Worm (Caenorhabditis elegans) whole organism, L3 larva: ENCODE results near the gene npr-43.

Source experiments
- ZK546.5 ChIP-seq: sonication (generic microtip); optimal IDR thresholded peaks from 2 replicates; lab custom pipeline; 2017; ENCODE audit warnings: missing biosample characterization, missing genetic modification characterization
- aly-2 ChIP-seq: fragments of 150-350 bp; optimal IDR thresholded peaks from 2 replicates; lab custom pipeline; 2014; ENCODE audit warnings: missing biosample characterization, missing genetic modification characterization
- ceh-16 ChIP-seq: sonication (generic microtip); optimal IDR thresholded peaks from 2 replicates; lab custom pipeline; 2017; ENCODE audit warnings: missing biosample characterization, missing genetic modification characterization
- ceh-28 ChIP-seq: fragments of 150-350 bp; optimal IDR thresholded peaks from 2 replicates; lab custom pipeline; 2014; ENCODE audit warnings: missing biosample characterization, missing genetic modification reagents, missing genetic modification characterization
- egl-27 ChIP-seq: sonication (generic microtip); optimal IDR thresholded peaks from 4 replicates; lab custom pipeline; 2017; ENCODE audit warnings: missing biosample characterization, missing genetic modification reagents, missing genetic modification characterization
- elt-2 ChIP-seq: sonication (generic microtip); optimal IDR thresholded peaks from 2 replicates; lab custom pipeline; 2016; ENCODE audit warnings: missing genetic modification reagents, mild to moderate bottlenecking, missing genetic modification characterization, missing compliant biosample characterization
- fos-1 ChIP-seq: fragments of 150-350 bp; optimal IDR thresholded peaks from 2 replicates; lab custom pipeline; 2014; ENCODE audit warnings: missing biosample characterization, missing genetic modification characterization
- lin-15B ChIP-seq: fragments of 150-350 bp; optimal IDR thresholded peaks from 2 replicates; lab custom pipeline; 2014; ENCODE audit warnings: missing biosample characterization, missing genetic modification characterization
- lsy-12 ChIP-seq: sonication (generic microtip); optimal IDR thresholded peaks from 2 replicates; lab custom pipeline; 2016; ENCODE audit warnings: mild to moderate bottlenecking, missing genetic modification characterization, missing compliant biosample characterization
- mml-1 ChIP-seq: fragments of 150-350 bp; sonication (generic microtip); optimal IDR thresholded peaks from 3 replicates; lab custom pipeline; 2014; ENCODE audit warnings: missing biosample characterization, missing genetic modification characterization
- nhr-12 ChIP-seq: fragments of 150-350 bp; optimal IDR thresholded peaks from 2 replicates; lab custom pipeline; 2014; ENCODE audit warnings: missing biosample characterization, missing genetic modification characterization
- nhr-67 ChIP-seq: fragments of 150-350 bp; optimal IDR thresholded peaks from 2 replicates; lab custom pipeline; 2014; ENCODE audit warnings: missing biosample characterization, missing genetic modification characterization
- skn-1 ChIP-seq: fragments of 150-350 bp; optimal IDR thresholded peaks from 2 replicates; lab custom pipeline; 2014; ENCODE audit warnings: missing biosample characterization, missing genetic modification characterization
- tbx-2 ChIP-seq: sonication (generic microtip); optimal IDR thresholded peaks from 2 replicates; lab custom pipeline; 2016; ENCODE audit warnings: mild to moderate bottlenecking, missing genetic modification characterization, missing compliant biosample characterization
- unc-39 ChIP-seq: sonication (generic microtip); optimal IDR thresholded peaks from 4 replicates; lab custom pipeline; 2017; ENCODE audit warnings: missing biosample characterization, missing genetic modification characterization
- unc-62 ChIP-seq: fragments of 150-350 bp; sonication (generic microtip); optimal IDR thresholded peaks from 4 replicates; lab custom pipeline; 2014; ENCODE audit warnings: missing biosample characterization, missing genetic modification reagents, missing genetic modification characterization
- zag-1 ChIP-seq: fragments of 150-350 bp; optimal IDR thresholded peaks from 2 replicates; lab custom pipeline; 2014; ENCODE audit warnings: missing biosample characterization, missing genetic modification characterization
- ztf-11 ChIP-seq: fragments of 150-350 bp; optimal IDR thresholded peaks from 2 replicates; lab custom pipeline; 2014; ENCODE audit warnings: missing biosample characterization, missing genetic modification characterization

Gene npr-43

ce11 chrV:14327776-14328175 lies 51.1 kb downstream of the npr-43 start, which contains the start of gene F47B8.5:
Gene F47B8.5 (minus strand): TSS chrV:14327876.
- TF ChIP-seq ceh-28 (tag; lab: Kevin White, UChicago) (no peak), unc-62 (GFP tag; lab: Kevin White, UChicago) (no peak), skn-1 (tag; lab: Kevin White, UChicago) (no peak), elt-2 (no peak), lin-15B (no peak), ztf-11 (tag; lab: Kevin White, UChicago) (no peak), aly-2 (no peak), nhr-67 (tag; lab: Kevin White, UChicago) (no peak), ceh-16 (tag; lab: Kevin White, UChicago) (no peak), mml-1 (tag; lab: Kevin White, UChicago) (no peak), ZK546.5 (tag; lab: Kevin White, UChicago) (no peak), zag-1 (tag; lab: Kevin White, UChicago) (no peak), egl-27 (tag; lab: Kevin White, UChicago) (no peak), lsy-12 (tag; lab: Kevin White, UChicago) (no peak), tbx-2 (tag; lab: Kevin White, UChicago) (no peak), fos-1 (tag; lab: Kevin White, UChicago) (no peak), unc-39 (tag; lab: Kevin White, UChicago) (no peak), nhr-12 (no peak)
- TF ChIP-seq, all 47 proteins: peak for 0
